Fruit fly (Drosophila melanogaster) whole organism, embryonic: ENCODE measurements around the gene Rad17.
A peak's percentile ranks its signal among the peaks of the same experiment; 100 is the strongest.

Source experiments
- Awh ChIP-seq: fragments of 200-800 bp; sonication (Bioruptor generic); IDR thresholded peaks from 2 replicates; pipeline ENCODE4, ENCODE4 v1.3.6; 2022; ENCODE audit warnings: missing biosample characterization, missing genetic modification characterization
- B-H1 ChIP-seq: fragments of 200-800 bp; sonication (Bioruptor generic); IDR thresholded peaks from 3 replicates; pipeline ENCODE4 v1.3.6; 2022; ENCODE audit warnings: missing biosample characterization, missing genetic modification characterization
- BEAF-32 ChIP-seq: fragments of 200-800 bp; sonication (Bioruptor generic); optimal IDR thresholded peaks from 3 replicates; lab custom pipeline; 2017; ENCODE audit warnings: missing biosample characterization, missing genetic modification characterization, mild to moderate bottlenecking, moderate library complexity, missing genetic modification reagents
- C15 ChIP-seq: fragments of 200-800 bp; sonication (Bioruptor generic); IDR thresholded peaks from 3 replicates; pipeline ENCODE4 v1.3.6; 2022; ENCODE audit warnings: missing biosample characterization, missing genetic modification characterization
- CG12155 ChIP-seq: fragments of 200-800 bp; sonication (Bioruptor generic); optimal IDR thresholded peaks from 3 replicates; lab custom pipeline; 2016; ENCODE audit warnings: missing biosample characterization, missing genetic modification characterization
- CG12219 ChIP-seq: fragments of 200-800 bp; sonication (Bioruptor generic); optimal IDR thresholded peaks from 3 replicates; lab custom pipeline; 2018; ENCODE audit warnings: missing biosample characterization, mild to moderate bottlenecking, missing genetic modification characterization
- CG12391 ChIP-seq: fragments of 200-800 bp; sonication (Bioruptor generic); optimal IDR thresholded peaks from 3 replicates; lab custom pipeline; 2018; ENCODE audit warnings: missing biosample characterization, mild to moderate bottlenecking, missing genetic modification characterization, moderate library complexity
- CG14014 ChIP-seq: fragments of 200-800 bp; sonication (Bioruptor generic); IDR thresholded peaks from 2 replicates; pipeline ENCODE4 v1.3.6; 2022; ENCODE audit warnings: missing biosample characterization, missing genetic modification characterization
- CG15011 ChIP-seq: fragments of 200-800 bp; sonication (Bioruptor generic); optimal IDR thresholded peaks from 3 replicates; lab custom pipeline; 2018; ENCODE audit warnings: missing biosample characterization, mild to moderate bottlenecking, missing genetic modification characterization
- CG15073 ChIP-seq: fragments of 200-800 bp; sonication (Bioruptor generic); optimal IDR thresholded peaks from 2 replicates; lab custom pipeline; 2016; ENCODE audit warnings: missing biosample characterization, missing genetic modification characterization
- CG15514 ChIP-seq: fragments of 200-800 bp; sonication (Bioruptor generic); optimal IDR thresholded peaks from 3 replicates; lab custom pipeline; 2017; ENCODE audit warnings: missing biosample characterization, missing genetic modification characterization, mild to moderate bottlenecking, moderate library complexity, missing genetic modification reagents
- CG18764 ChIP-seq: fragments of 200-800 bp; sonication (Bioruptor generic); optimal IDR thresholded peaks from 3 replicates; lab custom pipeline; 2016; ENCODE audit warnings: missing biosample characterization, missing genetic modification characterization
- CG2202 ChIP-seq: fragments of 200-800 bp; sonication (Bioruptor generic); optimal IDR thresholded peaks from 2 replicates; lab custom pipeline; 2018; ENCODE audit warnings: missing biosample characterization, mild to moderate bottlenecking, missing genetic modification characterization
- CG2889 ChIP-seq: fragments of 200-800 bp; sonication (Bioruptor generic); IDR thresholded peaks from 3 replicates; pipeline ENCODE4 v1.3.6; 2022; ENCODE audit warnings: missing biosample characterization, missing genetic modification characterization
- CG32767 ChIP-seq: fragments of 200-800 bp; sonication (Bioruptor generic); IDR thresholded peaks from 2 replicates; pipeline ENCODE4 v1.3.6; 2022; ENCODE audit warnings: missing biosample characterization, missing genetic modification characterization
- CG33213 ChIP-seq: fragments of 200-800 bp; sonication (Bioruptor generic); optimal IDR thresholded peaks from 3 replicates; lab custom pipeline; 2016; ENCODE audit warnings: missing biosample characterization, missing genetic modification characterization
- CG4404 ChIP-seq: fragments of 200-800 bp; sonication (Bioruptor generic); IDR thresholded peaks from 2 replicates; pipeline ENCODE4 v1.3.6; 2022; ENCODE audit warnings: missing biosample characterization, missing genetic modification characterization
- CG5953 ChIP-seq: fragments of 200-800 bp; sonication (Bioruptor generic); IDR thresholded peaks from 2 replicates; pipeline ENCODE4 v1.3.6; 2022; ENCODE audit warnings: missing biosample characterization, missing genetic modification characterization
- CG6683 ChIP-seq: fragments of 200-800 bp; sonication (Bioruptor generic); optimal IDR thresholded peaks from 2 replicates; lab custom pipeline; 2017; ENCODE audit warnings: missing biosample characterization, mild to moderate bottlenecking, missing genetic modification characterization, missing genetic modification reagents
- CG7928 ChIP-seq: fragments of 200-800 bp; sonication (Bioruptor generic); optimal IDR thresholded peaks from 2 replicates; lab custom pipeline; 2017; ENCODE audit warnings: missing biosample characterization, mild to moderate bottlenecking, missing genetic modification characterization
- CG8924 ChIP-seq: fragments of 200-800 bp; optimal IDR thresholded peaks from 3 replicates; lab custom pipeline; 2019; ENCODE audit warnings: missing biosample characterization, mild to moderate bottlenecking, missing genetic modification characterization, moderate library complexity
- CG9727 ChIP-seq: fragments of 200-800 bp; sonication (Bioruptor generic); optimal IDR thresholded peaks from 3 replicates; lab custom pipeline; 2017; ENCODE audit warnings: missing biosample characterization, mild to moderate bottlenecking, missing genetic modification characterization
- HLH3B ChIP-seq: fragments of 200-800 bp; sonication (Bioruptor generic); IDR thresholded peaks from 2 replicates; pipeline ENCODE4 v1.3.6; 2022; ENCODE audit warnings: missing biosample characterization, missing genetic modification characterization
- HLH54F ChIP-seq: fragments of 200-800 bp; sonication (Bioruptor generic); optimal IDR thresholded peaks from 3 replicates; lab custom pipeline; 2016; ENCODE audit warnings: missing biosample characterization, missing genetic modification characterization
- Kr ChIP-seq: fragments of 200-800 bp; sonication (Bioruptor generic); optimal IDR thresholded peaks from 2 replicates; lab custom pipeline; 2017; ENCODE audit warnings: missing biosample characterization, mild to moderate bottlenecking, missing genetic modification characterization
- Vsx1 ChIP-seq: fragments of 200-800 bp; sonication (Bioruptor generic); optimal IDR thresholded peaks from 2 replicates; lab custom pipeline; 2017; ENCODE audit warnings: missing biosample characterization, mild to moderate bottlenecking, missing genetic modification characterization, missing genetic modification reagents
- ac ChIP-seq: fragments of 200-800 bp; sonication (Bioruptor generic); optimal IDR thresholded peaks from 3 replicates; lab custom pipeline; 2017; ENCODE audit warnings: missing biosample characterization, mild to moderate bottlenecking, missing genetic modification characterization
- al ChIP-seq: fragments of 200-800 bp; sonication (Bioruptor generic); IDR thresholded peaks from 2 replicates; pipeline ENCODE4 v1.3.6; 2022; ENCODE audit warnings: missing biosample characterization, missing genetic modification characterization
- aop ChIP-seq: fragments of 200-800 bp; sonication (Bioruptor generic); IDR thresholded peaks from 2 replicates; pipeline ENCODE4 v1.3.6; 2022; ENCODE audit warnings: missing biosample characterization, missing genetic modification characterization
- ase ChIP-seq: fragments of 200-800 bp; sonication (Bioruptor generic); IDR thresholded peaks from 3 replicates; pipeline ENCODE4 v1.3.6; 2022; ENCODE audit warnings: missing biosample characterization, missing genetic modification characterization
- bab2 ChIP-seq: fragments of 200-800 bp; sonication (Bioruptor generic); optimal IDR thresholded peaks from 2 replicates; lab custom pipeline; 2016; ENCODE audit warnings: missing biosample characterization, missing genetic modification characterization
- caup ChIP-seq: fragments of 200-800 bp; sonication (Bioruptor generic); optimal IDR thresholded peaks from 3 replicates; lab custom pipeline; 2017; ENCODE audit warnings: missing biosample characterization, mild to moderate bottlenecking, missing genetic modification characterization, moderate library complexity; ENCODE audit not compliant: severe bottlenecking
- crc ChIP-seq: fragments of 200-800 bp; sonication (Bioruptor generic); optimal IDR thresholded peaks from 2 replicates; lab custom pipeline; 2016; ENCODE audit warnings: missing biosample characterization, missing genetic modification characterization
- da ChIP-seq: fragments of 200-800 bp; sonication (Bioruptor generic); optimal IDR thresholded peaks from 2 replicates; lab custom pipeline; 2016; ENCODE audit warnings: missing biosample characterization, missing genetic modification characterization
- dati ChIP-seq: fragments of 200-800 bp; sonication (Bioruptor generic); IDR thresholded peaks from 2 replicates; pipeline ENCODE4 v1.3.6; 2022; ENCODE audit warnings: missing biosample characterization, missing genetic modification characterization
- en ChIP-seq: fragments of 200-800 bp; sonication (Bioruptor generic); optimal IDR thresholded peaks from 2 replicates; lab custom pipeline; 2016; ENCODE audit warnings: missing biosample characterization, missing genetic modification characterization
- gfzf ChIP-seq: fragments of 200-800 bp; sonication (Bioruptor generic); optimal IDR thresholded peaks from 2 replicates; lab custom pipeline; 2016; ENCODE audit warnings: missing biosample characterization, mild to moderate bottlenecking, missing genetic modification characterization, moderate library complexity
- gsb ChIP-seq: fragments of 200-800 bp; sonication (Bioruptor generic); IDR thresholded peaks from 2 replicates; pipeline ENCODE4 v1.3.6; 2022; ENCODE audit warnings: missing biosample characterization, missing genetic modification characterization
- ind ChIP-seq: fragments of 200-800 bp; sonication (Bioruptor generic); optimal IDR thresholded peaks from 3 replicates; lab custom pipeline; 2016; ENCODE audit warnings: missing biosample characterization, missing genetic modification characterization
- jigr1 ChIP-seq: fragments of 200-800 bp; sonication (Bioruptor generic); IDR thresholded peaks from 3 replicates; pipeline ENCODE4 v1.3.6; 2022; ENCODE audit warnings: missing biosample characterization, missing genetic modification characterization
- lilli ChIP-seq: fragments of 200-800 bp; sonication (Bioruptor generic); optimal IDR thresholded peaks from 3 replicates; lab custom pipeline; 2016; ENCODE audit warnings: missing biosample characterization, missing genetic modification characterization
- maf-S ChIP-seq: fragments of 200-800 bp; sonication (Bioruptor generic); optimal IDR thresholded peaks from 2 replicates; lab custom pipeline; 2016; ENCODE audit warnings: missing biosample characterization, missing genetic modification characterization
- pnt ChIP-seq: fragments of 200-800 bp; sonication (Bioruptor generic); optimal IDR thresholded peaks from 3 replicates; lab custom pipeline; 2016; ENCODE audit warnings: missing biosample characterization, missing genetic modification characterization
- sens ChIP-seq: fragments of 200-800 bp; sonication (Bioruptor generic); peaks from one replicate; lab custom pipeline; 2016; ENCODE audit warnings: missing biosample characterization, missing genetic modification characterization
- sens-2 ChIP-seq: fragments of 200-800 bp; sonication (Bioruptor generic); IDR thresholded peaks from 2 replicates; pipeline ENCODE4 v1.3.6; 2022; ENCODE audit warnings: missing biosample characterization, missing genetic modification characterization
- tll ChIP-seq, 2 experiments: fragments of 200-800 bp in 1 of 2; fragments of >200 bp in 1 of 2; sonication (Bioruptor generic) in 1 of 2; optimal IDR thresholded peaks; 2 replicates each; lab custom pipeline; 2017 to 2019; ENCODE audit warnings: missing biosample characterization in 2 of 2, missing genetic modification characterization in 2 of 2, mild to moderate bottlenecking in 1 of 2, moderate library complexity in 1 of 2
- trem ChIP-seq: fragments of 200-800 bp; optimal IDR thresholded peaks from 3 replicates; lab custom pipeline; 2019; ENCODE audit warnings: missing biosample characterization, mild to moderate bottlenecking, missing genetic modification characterization, moderate library complexity
- wdn ChIP-seq: fragments of 200-800 bp; sonication (Bioruptor generic); IDR thresholded peaks from 2 replicates; pipeline ENCODE4 v1.3.6; 2022; ENCODE audit warnings: missing biosample characterization, missing genetic modification characterization
- wek ChIP-seq: fragments of 200-800 bp; sonication (Bioruptor generic); optimal IDR thresholded peaks from 3 replicates; lab custom pipeline; 2018; ENCODE audit warnings: missing biosample characterization, mild to moderate bottlenecking, missing genetic modification characterization, moderate library complexity
- zf30C ChIP-seq: fragments of 200-800 bp; sonication (Bioruptor generic); optimal IDR thresholded peaks from 3 replicates; lab custom pipeline; 2018; ENCODE audit warnings: missing biosample characterization, mild to moderate bottlenecking, missing genetic modification characterization

Gene Rad17

dm6 chr3R:14656760-14657604 lies 6.0 kb downstream of the Rad17 start, which contains the start of gene CG3505 (continued):
- no peak for TF ChIP-seq CG6683 (GFP tag; lab: Kevin White, UChicago)
- peak; percentile 24 for TF ChIP-seq CG12219
- no peak for TF ChIP-seq crc (GFP tag; lab: Kevin White, UChicago)
- TF ChIP-seq CG12155, result no peak
- no peak for TF ChIP-seq zf30C (GFP tag; lab: Kevin White, UChicago)
- TF ChIP-seq dati (GFP tag; lab: Robert Waterston, UW), result no peak
- no peak for TF ChIP-seq CG5953 (GFP tag; lab: Robert Waterston, UW)
- TF ChIP-seq CG15514 (GFP tag; lab: Kevin White, UChicago), result peak; percentile 64
- TF ChIP-seq Kr, result no peak
- no peak for TF ChIP-seq CG32767 (GFP tag; lab: Robert Waterston, UW)
- TF ChIP-seq CG2202, result no peak
- TF ChIP-seq wek, result peak; percentile 26
- no peak for TF ChIP-seq CG15073
- TF ChIP-seq gfzf (GFP tag; lab: Kevin White, UChicago), result peak; percentile 81
- peak; percentile 40 for TF ChIP-seq HLH3B
- TF ChIP-seq jigr1, result no peak
- TF ChIP-seq trem, result peak; percentile 36
- TF ChIP-seq en (GFP tag; lab: Kevin White, UChicago), result no peak
- peak; percentile 56 for TF ChIP-seq lilli (GFP tag; lab: Kevin White, UChicago)
- peak; percentile 27 for TF ChIP-seq CG12391 (tag; lab: Kevin White, UChicago)
- no peak for TF ChIP-seq Vsx1
- TF ChIP-seq CG33213 (GFP tag; lab: Kevin White, UChicago), result no peak
- TF ChIP-seq ind, result peak; percentile 24
- TF ChIP-seq wdn, result no peak
- no peak for TF ChIP-seq da
- no peak for TF ChIP-seq CG9727
- TF ChIP-seq gsb (GFP tag; lab: Robert Waterston, UW), result no peak; the same call in 1 of the 2 replicates
- no peak for TF ChIP-seq al (GFP tag; lab: Robert Waterston, UW)
- peak; percentile 27 for TF ChIP-seq CG7928
- TF ChIP-seq CG4404 (GFP tag; lab: Robert Waterston, UW), result no peak
- TF ChIP-seq Awh, result no peak
- TF ChIP-seq C15 (GFP tag; lab: Robert Waterston, UW), result no peak
- peak; percentile 42 for TF ChIP-seq bab2
- no peak; the same call in 2 of the 3 replicates for TF ChIP-seq B-H1 (GFP tag; lab: Robert Waterston, UW)
- TF ChIP-seq CG18764, result no peak
- TF ChIP-seq HLH54F (GFP tag; lab: Kevin White, UChicago), result no peak
- TF ChIP-seq sens, result peak; percentile 73
- no peak for TF ChIP-seq pnt (GFP tag; lab: Kevin White, UChicago)
- TF ChIP-seq aop, result no peak
- TF ChIP-seq CG14014 (GFP tag; lab: Robert Waterston, UW), result peak; percentile 27; the same call in 1 of the 2 replicates
- no peak for TF ChIP-seq tll (GFP tag; optimal IDR thresholded peaks at IDR 0.05; lab: Kevin White, UChicago)
- TF ChIP-seq CG8924 (tag; lab: Kevin White, UChicago), result peak; percentile 20
- TF ChIP-seq sens-2 (GFP tag; lab: Robert Waterston, UW), result no peak
- no peak for TF ChIP-seq ac (GFP tag; lab: Kevin White, UChicago)
- no peak for TF ChIP-seq caup (GFP tag; lab: Kevin White, UChicago)
- no peak for TF ChIP-seq maf-S
- no peak for TF ChIP-seq ase (GFP tag; lab: Robert Waterston, UW)
- no peak for TF ChIP-seq CG2889 (GFP tag; lab: Robert Waterston, UW)
- peak; percentile 58 for TF ChIP-seq BEAF-32 (GFP tag; lab: Kevin White, UChicago)
- TF ChIP-seq CG15011 (GFP tag; lab: Kevin White, UChicago), result peak; percentile 42
